Fruit fly (Drosophila melanogaster) whole organism, prepupa: Measurements from ENCODE around the gene CG33947.
"Not testable (repeated sequence)": the region's sequence is repeated elsewhere in the genome, so short reads cannot be mapped to it uniquely, and the experiment has no call there.

Experiments used
- Blimp-1 ChIP-seq: fragments of 200-800 bp; sonication (Bioruptor generic); optimal IDR thresholded peaks from 3 replicates; lab custom pipeline; 2017; ENCODE audit warnings: missing biosample characterization, missing genetic modification characterization, mild to moderate bottlenecking, moderate library complexity, missing genetic modification reagents
- CG11762 ChIP-seq: fragments of 200-800 bp; sonication (Bioruptor generic); optimal IDR thresholded peaks from 3 replicates; lab custom pipeline; 2016; ENCODE audit warnings: missing biosample characterization, missing genetic modification characterization; ENCODE audit not compliant: insufficient read depth
- CG11902 ChIP-seq: fragments of 200-800 bp; sonication (Bioruptor generic); optimal IDR thresholded peaks from 3 replicates; lab custom pipeline; 2016; ENCODE audit warnings: missing biosample characterization, missing genetic modification characterization
- CG15336 ChIP-seq: fragments of 200-800 bp; sonication (Bioruptor generic); IDR thresholded peaks from 2 replicates; pipeline ENCODE4 v1.3.6; 2022; ENCODE audit warnings: missing biosample characterization, missing genetic modification characterization
- CG16779 ChIP-seq: fragments of 200-800 bp; sonication (Bioruptor generic); optimal IDR thresholded peaks from 3 replicates; lab custom pipeline; 2017; ENCODE audit warnings: missing biosample characterization, mild to moderate bottlenecking, missing genetic modification characterization
- CG31627 ChIP-seq: fragments of 200-800 bp; sonication (Bioruptor generic); optimal IDR thresholded peaks from 3 replicates; lab custom pipeline; 2016; ENCODE audit warnings: missing biosample characterization, missing genetic modification characterization
- CG32006 ChIP-seq: fragments of 200-800 bp; sonication (Bioruptor generic); optimal IDR thresholded peaks from 3 replicates; lab custom pipeline; 2017; ENCODE audit warnings: missing biosample characterization, mild to moderate bottlenecking, missing genetic modification characterization
- CG6808 ChIP-seq: fragments of 200-800 bp; sonication (Bioruptor generic); optimal IDR thresholded peaks from 3 replicates; lab custom pipeline; 2017; ENCODE audit warnings: missing biosample characterization, missing genetic modification characterization, mild to moderate bottlenecking, moderate library complexity, missing genetic modification reagents
- CG6854 ChIP-seq: fragments of 200-800 bp; sonication (Bioruptor generic); optimal IDR thresholded peaks from 2 replicates; lab custom pipeline; 2017; ENCODE audit warnings: missing biosample characterization, mild to moderate bottlenecking, missing genetic modification characterization
- CG8319 ChIP-seq: fragments of 200-800 bp; sonication (Bioruptor generic); optimal IDR thresholded peaks from 3 replicates; lab custom pipeline; 2016; ENCODE audit warnings: missing biosample characterization, missing genetic modification characterization
- CG8632 ChIP-seq: fragments of 200-800 bp; sonication (Bioruptor generic); optimal IDR thresholded peaks from 3 replicates; lab custom pipeline; 2016; ENCODE audit warnings: missing biosample characterization, missing genetic modification characterization
- CG9139 ChIP-seq: fragments of 200-800 bp; sonication (Bioruptor generic); optimal IDR thresholded peaks from 3 replicates; lab custom pipeline; 2017; ENCODE audit warnings: missing biosample characterization, mild to moderate bottlenecking, missing genetic modification characterization
- Eip78C ChIP-seq: fragments of 200-800 bp; sonication (Bioruptor generic); peaks from one replicate; lab custom pipeline; 2016; ENCODE audit warnings: missing biosample characterization, missing genetic modification characterization
- Ets96B ChIP-seq: fragments of 200-800 bp; optimal IDR thresholded peaks from 2 replicates; lab custom pipeline; 2019; ENCODE audit warnings: missing biosample characterization, mild to moderate bottlenecking, missing genetic modification characterization, moderate library complexity
- Hr38 ChIP-seq: sonication (Bioruptor generic); optimal IDR thresholded peaks from 2 replicates; lab custom pipeline; 2016; ENCODE audit warnings: missing biosample characterization, missing genetic modification characterization
- Sox14 ChIP-seq: fragments of 200-800 bp; sonication (Bioruptor generic); optimal IDR thresholded peaks from 3 replicates; lab custom pipeline; 2016; ENCODE audit warnings: missing biosample characterization, missing genetic modification characterization
- dsx ChIP-seq: fragments of 200-800 bp; optimal IDR thresholded peaks from 3 replicates; lab custom pipeline; 2019; ENCODE audit warnings: missing biosample characterization, mild to moderate bottlenecking, missing genetic modification characterization, moderate library complexity; ENCODE audit not compliant: poor library complexity, severe bottlenecking
- fkh ChIP-seq: fragments of 200-800 bp; sonication (Bioruptor generic); optimal IDR thresholded peaks from 3 replicates; lab custom pipeline; 2017; ENCODE audit warnings: missing biosample characterization, mild to moderate bottlenecking, missing genetic modification characterization, moderate library complexity
- lz ChIP-seq: fragments of 200-800 bp; sonication (Bioruptor generic); optimal IDR thresholded peaks from 3 replicates; lab custom pipeline; 2016; ENCODE audit warnings: missing biosample characterization, missing genetic modification characterization
- net ChIP-seq: fragments of 200-800 bp; sonication (Bioruptor generic); optimal IDR thresholded peaks from 3 replicates; lab custom pipeline; 2016; ENCODE audit warnings: missing biosample characterization, missing genetic modification characterization
- spab ChIP-seq: fragments of 200-800 bp; sonication (Bioruptor generic); optimal IDR thresholded peaks from 2 replicates; lab custom pipeline; 2017; ENCODE audit warnings: missing biosample characterization, mild to moderate bottlenecking, missing genetic modification characterization, missing genetic modification reagents
- ss ChIP-seq, 2 experiments: fragments of 200-800 bp; sonication (Bioruptor generic); optimal IDR thresholded peaks; 2 replicates in 1 of 2; 3 replicates in 1 of 2; lab custom pipeline; 2017 to 2018; ENCODE audit warnings: mild to moderate bottlenecking in 2 of 2, missing biosample characterization in 2 of 2, missing genetic modification characterization in 2 of 2, moderate library complexity in 1 of 2
- svp ChIP-seq: fragments of 200-800 bp; sonication (Bioruptor generic); peaks from one replicate; lab custom pipeline; 2016; ENCODE audit warnings: missing biosample characterization, missing genetic modification characterization

The CG33947 gene

dm6 chr3L:11124841-11125240 lies 28.5 kb downstream of the CG33947 start:
- TF ChIP-seq Blimp-1 (GFP tag; lab: Kevin White, UChicago) (no peak), svp (GFP tag; lab: Kevin White, UChicago) (peak; percentile 88), CG8319 (GFP tag; lab: Kevin White, UChicago) (no peak), net (GFP tag; lab: Kevin White, UChicago) (no peak)

dm6 chr3L:11125636-11126532 lies 29.6 kb downstream of the CG33947 start:
- TF ChIP-seq fkh (GFP tag; lab: Kevin White, UChicago) (peak; percentile 8), dsx (no peak)

dm6 chr3L:11130535-11130934 lies 34.2 kb downstream of the CG33947 start, which contains the start of gene nol:
nol (plus strand) TSS chr3L:11130835.
- TF ChIP-seq spab (GFP tag; lab: Kevin White, UChicago) (no peak), CG11902 (GFP tag; lab: Kevin White, UChicago) (no peak), CG32006 (GFP tag; lab: Kevin White, UChicago) (no peak), CG11762 (GFP tag; lab: Kevin White, UChicago) (no peak), CG16779 (tag; lab: Kevin White, UChicago) (no peak), dsx (no peak), CG31627 (GFP tag; lab: Kevin White, UChicago) (no peak), lz (GFP tag; lab: Kevin White, UChicago) (no peak)

dm6 chr3L:11132055-11132454 lies 35.8 kb downstream of the CG33947 start, which contains the start of gene CG32074:
CG32074 (minus strand) TSS chr3L:11132322.
- TF ChIP-seq Sox14 (GFP tag; lab: Kevin White, UChicago); Hr38; fkh (GFP tag; lab: Kevin White, UChicago): not testable (repeated sequence)

dm6 chr3L:11134886-11135285 lies 38.6 kb downstream of the CG33947 start, which contains the start of gene CG14143:
CG14143 (plus strand) TSS chr3L:11134987.
- TF ChIP-seq CG31627 (GFP tag; lab: Kevin White, UChicago); dsx; CG6854 (GFP tag; lab: Kevin White, UChicago): not testable (repeated sequence)

dm6 chr3L:11135846-11136245 lies 39.5 kb downstream of the CG33947 start, which contains the start of gene IRSp53:
IRSp53 (plus strand) TSS chr3L:11136049.
- TF ChIP-seq CG9139 (GFP tag; lab: Kevin White, UChicago) (no peak), CG15336 (GFP tag; lab: Robert Waterston, UW) (peak; percentile 27; the same call in 1 of the 2 replicates)

- TF ChIP-seq dsx (peak; percentile 52), Eip78C (peak; percentile 70), Ets96B (tag; lab: Kevin White, UChicago) (no peak), CG8632 (GFP tag; lab: Kevin White, UChicago) (peak; percentile 46), CG9139 (GFP tag; lab: Kevin White, UChicago) (peak; percentile 63), CG15336 (GFP tag; lab: Robert Waterston, UW) (0 out of 2 replicates have a peak, but pooled peaks have one; percentile 7), Sox14 (GFP tag; lab: Kevin White, UChicago) (no peak), ss (GFP tag; optimal IDR thresholded peaks at IDR 0.05; lab: Kevin White, UChicago) (peak; percentile 66 to 74), CG6808 (GFP tag; lab: Kevin White, UChicago) (peak; percentile 68)
Observed at dm6 chr3L:11136349-11136748, 40.1 kb downstream of the CG33947 start.
